Fruit fly (Drosophila melanogaster) whole organism, embryonic: Measurements from ENCODE around the gene CG43755.

Source experiments
- CG13123 ChIP-seq: fragments of 200-800 bp; sonication (Bioruptor generic); optimal IDR thresholded peaks from 2 replicates; lab custom pipeline; 2016; ENCODE audit warnings: missing biosample characterization, missing genetic modification characterization
- CG32772 ChIP-seq: fragments of 200-800 bp; sonication (Bioruptor generic); IDR thresholded peaks from 2 replicates; pipeline ENCODE4 v1.3.6; 2022; ENCODE audit warnings: missing biosample characterization, missing genetic modification characterization
- Pdp1 ChIP-seq, 2 experiments: fragments of 200-800 bp; sonication (Bioruptor generic); optimal IDR thresholded peaks; 3 replicates each; lab custom pipeline; 2016; ENCODE audit warnings: missing biosample characterization in 2 of 2, missing genetic modification characterization in 2 of 2, mild to moderate bottlenecking in 1 of 2, moderate library complexity in 1 of 2
- cwo ChIP-seq: fragments of 200-800 bp; sonication (Bioruptor generic); optimal IDR thresholded peaks from 3 replicates; lab custom pipeline; 2017; ENCODE audit warnings: missing biosample characterization, missing genetic modification characterization, mild to moderate bottlenecking, moderate library complexity, missing genetic modification reagents
- esg ChIP-seq: fragments of 200-800 bp; sonication (Bioruptor generic); conservative IDR thresholded peaks from 2 replicates; pipeline ENCODE4 v1.3.6; 2022; ENCODE audit warnings: missing biosample characterization, missing genetic modification characterization
- kay ChIP-seq: fragments of 200-800 bp; sonication (Bioruptor generic); optimal IDR thresholded peaks from 2 replicates; lab custom pipeline; 2016; ENCODE audit warnings: missing biosample characterization, missing genetic modification characterization
- lbe ChIP-seq: fragments of 200-800 bp; sonication (Bioruptor generic); optimal IDR thresholded peaks from 2 replicates; lab custom pipeline; 2016; ENCODE audit warnings: missing biosample characterization, mild to moderate bottlenecking, missing genetic modification characterization
- p53 ChIP-seq: fragments of 200-800 bp; sonication (Bioruptor generic); optimal IDR thresholded peaks from 2 replicates; lab custom pipeline; 2016; ENCODE audit warnings: missing biosample characterization, missing genetic modification characterization
- pan ChIP-seq, 4 experiments: fragments of >200 bp in 3 of 4; fragments of 200-800 bp in 1 of 4; sonication (Bioruptor generic) in 1 of 4; optimal IDR thresholded peaks in 3 of 4; IDR thresholded peaks in 1 of 4; 2 replicates each; pipeline versions ENCODE4 v1.3.6 to Lab custom; 2017 to 2022; ENCODE audit warnings: missing biosample characterization in 2 of 4, missing genetic modification characterization in 2 of 4, mixed read lengths in 1 of 4
- zfh2 ChIP-seq: fragments of 200-800 bp; sonication (Bioruptor generic); optimal IDR thresholded peaks from 2 replicates; lab custom pipeline; 2016; ENCODE audit warnings: missing biosample characterization, missing genetic modification characterization

dm6 chr2L:290373-290772 lies 39.2 kb downstream of the CG43755 start:
- TF ChIP-seq pan (optimal IDR thresholded peaks at IDR 0.05; lab: Kevin White, UChicago) (no peak), pan (GFP tag; optimal IDR thresholded peaks at IDR 0.05 in 1 of 2, IDR thresholded peaks at IDR 0.05 in 1 of 2) (no peak), esg (GFP tag; lab: Robert Waterston, UW) (no peak), Pdp1 (GFP tag; optimal IDR thresholded peaks at IDR 0.05; lab: Kevin White, UChicago) (no peak), zfh2 (GFP tag; lab: Kevin White, UChicago) (no peak), CG13123 (no peak), cwo (GFP tag; lab: Kevin White, UChicago) (no peak), CG32772 (GFP tag; lab: Robert Waterston, UW) (no peak), lbe (GFP tag; lab: Kevin White, UChicago) (no peak), p53 (GFP tag; lab: Kevin White, UChicago) (no peak), kay (GFP tag; lab: Kevin White, UChicago) (no peak)
